Worm (Caenorhabditis elegans) whole organism, early embryonic: Measurements from ENCODE around the gene T24C2.3.

Experiments used
- B0310.2 ChIP-seq: sonication (generic microtip); optimal IDR thresholded peaks from 2 replicates; lab custom pipeline; 2016; ENCODE audit warnings: mild to moderate bottlenecking, missing genetic modification characterization, missing compliant biosample characterization
- F13C5.2 ChIP-seq: sonication (generic microtip); optimal IDR thresholded peaks from 2 replicates; lab custom pipeline; 2017; ENCODE audit warnings: mild to moderate bottlenecking, missing genetic modification characterization, inconsistent platforms, missing compliant biosample characterization
- aly-1 ChIP-seq: sonication (generic microtip); optimal IDR thresholded peaks from 2 replicates; lab custom pipeline; 2016; ENCODE audit warnings: missing genetic modification characterization, missing compliant biosample characterization
- ama-1 ChIP-seq: fragments of 150-350 bp; optimal IDR thresholded peaks from 2 replicates; lab custom pipeline; 2014
- ceh-13 ChIP-seq: fragments of 200-800 bp; sonication (Bioruptor generic); optimal IDR thresholded peaks from 2 replicates; lab custom pipeline; 2018; ENCODE audit warnings: mild to moderate bottlenecking, missing genetic modification characterization, missing compliant biosample characterization
- ceh-36 ChIP-seq: sonication (generic microtip); optimal IDR thresholded peaks from 2 replicates; lab custom pipeline; 2016; ENCODE audit warnings: missing genetic modification characterization, inconsistent platforms, missing compliant biosample characterization
- ets-7 ChIP-seq: sonication (generic microtip); optimal IDR thresholded peaks from 2 replicates; lab custom pipeline; 2016; ENCODE audit warnings: missing genotype, missing genetic modification characterization, missing compliant biosample characterization
- flt-1 ChIP-seq: fragments of 200-800 bp; sonication (Bioruptor generic); IDR thresholded peaks from 2 replicates; pipeline ENCODE4 v1.3.6; 2022; ENCODE audit warnings: missing genetic modification characterization, missing compliant biosample characterization
- hmbx-1 ChIP-seq: sonication (generic microtip); optimal IDR thresholded peaks from 2 replicates; lab custom pipeline; 2016; ENCODE audit warnings: mild to moderate bottlenecking, missing genetic modification characterization, missing compliant biosample characterization
- hmg-4 ChIP-seq: fragments of 200-800 bp; sonication (Bioruptor generic); optimal IDR thresholded peaks from 2 replicates; lab custom pipeline; 2018; ENCODE audit warnings: mild to moderate bottlenecking, missing genetic modification characterization, missing compliant biosample characterization
- hnd-1 ChIP-seq: sonication (generic microtip); optimal IDR thresholded peaks from 2 replicates; lab custom pipeline; 2016; ENCODE audit warnings: missing genetic modification characterization, missing compliant biosample characterization
- pes-1 ChIP-seq: fragments of 200-800 bp; sonication (Bioruptor generic); IDR thresholded peaks from 2 replicates; pipeline ENCODE4 v1.3.6; 2022; ENCODE audit warnings: missing genetic modification reagents, missing genetic modification characterization, missing compliant biosample characterization
- scrt-1 ChIP-seq: fragments of 200-800 bp; sonication (Bioruptor generic); IDR thresholded peaks from 2 replicates; pipeline ENCODE4 v1.3.6; 2022; ENCODE audit warnings: missing genetic modification characterization, missing compliant biosample characterization
- sea-1 ChIP-seq: fragments of 200-800 bp; sonication (Bioruptor generic); conservative IDR thresholded peaks from 2 replicates; pipeline ENCODE4 v1.3.6; 2022; ENCODE audit warnings: missing genetic modification characterization, missing compliant biosample characterization
- tbx-11 ChIP-seq: fragments of 200-800 bp; sonication (Bioruptor generic); IDR thresholded peaks from 2 replicates; pipeline ENCODE4 v1.3.6; 2022; ENCODE audit warnings: missing genetic modification characterization, missing compliant biosample characterization
- tbx-37 ChIP-seq: fragments of 200-800 bp; sonication (Bioruptor generic); conservative IDR thresholded peaks from 2 replicates; pipeline ENCODE4 v1.3.6; 2022; ENCODE audit warnings: missing genetic modification reagents, missing genetic modification characterization, missing compliant biosample characterization
- tra-4 ChIP-seq: sonication (generic microtip); optimal IDR thresholded peaks from 2 replicates; lab custom pipeline; 2017; ENCODE audit warnings: missing genetic modification characterization, missing compliant biosample characterization

T24C2.3 gene

ce11 chrX:14535913-14536312 lies 7.4 kb upstream of the T24C2.3 start:
- no peak for TF ChIP-seq sea-1 (GFP tag; lab: Robert Waterston, UW)
- TF ChIP-seq tra-4 (tag; lab: Kevin White, UChicago): no peak
- TF ChIP-seq hnd-1: no peak
- TF ChIP-seq ama-1 (lab: Kevin White, UChicago): no peak
- no peak for TF ChIP-seq ceh-13 (GFP tag; lab: Kevin White, UChicago)
- no peak for TF ChIP-seq hmbx-1

ce11 chrX:14537625-14538024 lies 5.7 kb upstream of the T24C2.3 start:
- TF ChIP-seq ets-7: no peak
- no peak for TF ChIP-seq pes-1 (GFP tag; lab: Robert Waterston, UW)
- TF ChIP-seq tra-4 (tag; lab: Kevin White, UChicago): no peak
- TF ChIP-seq F13C5.2: no peak
- no peak for TF ChIP-seq aly-1 (tag; lab: Kevin White, UChicago)
- no peak for TF ChIP-seq flt-1
- no peak for TF ChIP-seq ceh-13 (GFP tag; lab: Kevin White, UChicago)
- no peak for TF ChIP-seq ceh-36 (tag; lab: Kevin White, UChicago)
- no peak for TF ChIP-seq hmg-4 (GFP tag; lab: Kevin White, UChicago)
- no peak for TF ChIP-seq ama-1 (lab: Kevin White, UChicago)
- TF ChIP-seq hmbx-1: no peak
- TF ChIP-seq tbx-11: no peak
- no peak for TF ChIP-seq sea-1 (GFP tag; lab: Robert Waterston, UW)

ce11 chrX:14539468-14539867 lies 3.9 kb upstream of the T24C2.3 start:
- TF ChIP-seq scrt-1: no peak
- TF ChIP-seq tbx-37 (GFP tag; lab: Robert Waterston, UW): no peak
- TF ChIP-seq tra-4 (tag; lab: Kevin White, UChicago): no peak
- TF ChIP-seq hnd-1: no peak
- no peak for TF ChIP-seq tbx-11
- TF ChIP-seq F13C5.2: no peak

- TF ChIP-seq hmg-4 (GFP tag; lab: Kevin White, UChicago) (no peak), flt-1 (no peak), pes-1 (GFP tag; lab: Robert Waterston, UW) (no peak), F13C5.2 (no peak)
Measured at ce11 chrX:14541992-14542391, 1.3 kb upstream of the T24C2.3 start, which contains the start of gene fbxa-81. TSS of gene fbxa-81 (minus strand) at chrX:14542092.

ce11 chrX:14545543-14545942 lies 2.2 kb downstream of the T24C2.3 start, which contains the start of gene enri-2:
TSS of gene enri-2 (plus strand) at chrX:14545843.
- TF ChIP-seq scrt-1 (no peak), hmg-4 (GFP tag; lab: Kevin White, UChicago) (no peak), ceh-36 (tag; lab: Kevin White, UChicago) (no peak), hnd-1 (no peak), flt-1 (no peak), hmbx-1 (no peak), tra-4 (tag; lab: Kevin White, UChicago) (no peak), pes-1 (GFP tag; lab: Robert Waterston, UW) (no peak), F13C5.2 (no peak), tbx-37 (GFP tag; lab: Robert Waterston, UW) (no peak)

- no peak for TF ChIP-seq ceh-36 (tag; lab: Kevin White, UChicago)
- TF ChIP-seq pes-1 (GFP tag; lab: Robert Waterston, UW): no peak
- TF ChIP-seq tbx-37 (GFP tag; lab: Robert Waterston, UW): no peak
- TF ChIP-seq ceh-13 (GFP tag; lab: Kevin White, UChicago): no peak
- no peak for TF ChIP-seq ama-1 (lab: Kevin White, UChicago)
- no peak for TF ChIP-seq sea-1 (GFP tag; lab: Robert Waterston, UW)
- no peak for TF ChIP-seq hmbx-1
- no peak for TF ChIP-seq tra-4 (tag; lab: Kevin White, UChicago)
- no peak for TF ChIP-seq scrt-1
- TF ChIP-seq F13C5.2: no peak
- no peak for TF ChIP-seq aly-1 (tag; lab: Kevin White, UChicago)
- no peak for TF ChIP-seq hnd-1
- no peak for TF ChIP-seq B0310.2 (tag; lab: Kevin White, UChicago)
- TF ChIP-seq ets-7: no peak
- TF ChIP-seq tbx-11: no peak
- no peak for TF ChIP-seq hmg-4 (GFP tag; lab: Kevin White, UChicago)
- TF ChIP-seq flt-1: no peak
Measured at ce11 chrX:14549709-14550199, 6.4 kb downstream of the T24C2.3 start, which contains the start of gene ram-5. TSS of gene ram-5 (plus strand) at chrX:14550149.

- no peak for TF ChIP-seq sea-1 (GFP tag; lab: Robert Waterston, UW)
- no peak for TF ChIP-seq hmbx-1
- no peak for TF ChIP-seq ama-1 (lab: Kevin White, UChicago)
- TF ChIP-seq hmg-4 (GFP tag; lab: Kevin White, UChicago): no peak
- TF ChIP-seq tbx-11: no peak
- TF ChIP-seq ceh-36 (tag; lab: Kevin White, UChicago): no peak
- no peak for TF ChIP-seq tra-4 (tag; lab: Kevin White, UChicago)
- TF ChIP-seq scrt-1: no peak
- TF ChIP-seq tbx-37 (GFP tag; lab: Robert Waterston, UW): no peak
- no peak for TF ChIP-seq ets-7
- TF ChIP-seq aly-1 (tag; lab: Kevin White, UChicago): no peak
- no peak for TF ChIP-seq hnd-1
- TF ChIP-seq F13C5.2: no peak
- no peak for TF ChIP-seq ceh-13 (GFP tag; lab: Kevin White, UChicago)
- no peak for TF ChIP-seq B0310.2 (tag; lab: Kevin White, UChicago)
Measured at ce11 chrX:14556403-14556802, 13.1 kb downstream of the T24C2.3 start.

ce11 chrX:14557352-14557935 lies 14.1 kb downstream of the T24C2.3 start:
- TF ChIP-seq ceh-36 (tag; lab: Kevin White, UChicago) (no peak), F13C5.2 (no peak), aly-1 (tag; lab: Kevin White, UChicago) (no peak), sea-1 (GFP tag; lab: Robert Waterston, UW) (no peak), flt-1 (no peak), hmg-4 (GFP tag; lab: Kevin White, UChicago) (no peak), scrt-1 (no peak), tbx-37 (GFP tag; lab: Robert Waterston, UW) (no peak), tbx-11 (no peak), tra-4 (tag; lab: Kevin White, UChicago) (no peak), ceh-13 (GFP tag; lab: Kevin White, UChicago) (no peak), ama-1 (lab: Kevin White, UChicago) (no peak)
